Worm (Caenorhabditis elegans): ENCODE measurements around the gene msp-76.

ce11 chrIV:9725468-9725985 is 36.7 kb downstream of the msp-76 start:
- TF ChIP-seq lin-39 (tag; optimal IDR thresholded peaks at IDR 0.05) (no peak), egl-27 (tag; optimal IDR thresholded peaks at IDR 0.05) (no peak), lir-3 (tag; optimal IDR thresholded peaks at IDR 0.05; ENCODE audit: poor library complexity) (no peak), nhr-84 (tag; optimal IDR thresholded peaks at IDR 0.05) (no peak), nhr-11 (tag; optimal IDR thresholded peaks at IDR 0.05) (no peak), C34B4.2 (tag; optimal IDR thresholded peaks at IDR 0.05) (no peak), tbx-2 (tag; optimal IDR thresholded peaks at IDR 0.05) (no peak), lin-13 (GFP tag; optimal IDR thresholded peaks at IDR 0.05) (no peak), hlh-4 (tag; optimal IDR thresholded peaks at IDR 0.05) (no peak), mef-2 (tag; optimal IDR thresholded peaks at IDR 0.05) (no peak), pag-3 (tag; optimal IDR thresholded peaks at IDR 0.05; ENCODE audit: borderline replicate concordance, insufficient read depth) (no peak), ama-1 (optimal IDR thresholded peaks at IDR 0.05) (no peak)
